Worm (Caenorhabditis elegans): ENCODE data around the gene F32D8.2.

F32D8.2 gene

ce11 chrV:10932411-10932810 is 48.8 kb downstream of the F32D8.2 start, which contains the start of gene F58B4.5:
Gene F58B4.5 (plus strand): TSS chrV:10932693.
- TF ChIP-seq ztf-4 (tag; optimal IDR thresholded peaks at IDR 0.05) (no peak), ZK546.5 (tag; optimal IDR thresholded peaks at IDR 0.05) (no peak), elt-2 (tag; optimal IDR thresholded peaks at IDR 0.05) (peak; percentile 94), pha-4 (tag; optimal IDR thresholded peaks at IDR 0.05) (no peak), pqm-1 (tag; optimal IDR thresholded peaks at IDR 0.05) (peak; percentile 29), nhr-237 (tag; optimal IDR thresholded peaks at IDR 0.05) (no peak), lsy-12 (tag; optimal IDR thresholded peaks at IDR 0.05) (no peak)
